Worm (Caenorhabditis elegans) whole organism, L3 larva: ENCODE data around the gene W07E11.1.

ENCODE experiments used
- R02D3.7 ChIP-seq: fragments of 150-350 bp; optimal IDR thresholded peaks from 2 replicates; lab custom pipeline; 2014; ENCODE audit warnings: missing biosample characterization, missing genetic modification characterization
- ZK546.5 ChIP-seq: sonication (generic microtip); optimal IDR thresholded peaks from 2 replicates; lab custom pipeline; 2017; ENCODE audit warnings: missing biosample characterization, missing genetic modification characterization
- ama-1 ChIP-seq: fragments of 150-350 bp; optimal IDR thresholded peaks from 2 replicates; lab custom pipeline; 2018
- ceh-28 ChIP-seq: fragments of 150-350 bp; optimal IDR thresholded peaks from 2 replicates; lab custom pipeline; 2014; ENCODE audit warnings: missing biosample characterization, missing genetic modification reagents, missing genetic modification characterization
- ceh-82 ChIP-seq: fragments of 150-350 bp; optimal IDR thresholded peaks from 2 replicates; lab custom pipeline; 2014; ENCODE audit warnings: missing biosample characterization, missing genetic modification characterization
- ceh-9 ChIP-seq: sonication (generic microtip); optimal IDR thresholded peaks from 2 replicates; lab custom pipeline; 2018; ENCODE audit warnings: missing biosample characterization, missing genetic modification characterization
- daf-12 ChIP-seq: fragments of 150-350 bp; optimal IDR thresholded peaks from 2 replicates; lab custom pipeline; 2014; ENCODE audit warnings: missing biosample characterization, missing genetic modification reagents, missing genetic modification characterization
- egl-5 ChIP-seq: fragments of 150-350 bp; optimal IDR thresholded peaks from 2 replicates; lab custom pipeline; 2017; ENCODE audit warnings: missing biosample characterization, missing genetic modification reagents, missing genetic modification characterization, inconsistent platforms
- elt-1 ChIP-seq: fragments of 150-350 bp; optimal IDR thresholded peaks from 2 replicates; lab custom pipeline; 2014; ENCODE audit warnings: missing biosample characterization, missing genetic modification characterization
- elt-2 ChIP-seq: sonication (generic microtip); optimal IDR thresholded peaks from 2 replicates; lab custom pipeline; 2016; ENCODE audit warnings: missing genetic modification reagents, mild to moderate bottlenecking, missing genetic modification characterization, missing compliant biosample characterization
- elt-3 ChIP-seq, 3 experiments: fragments of 150-350 bp in 1 of 3; sonication (generic microtip) in 2 of 3; optimal IDR thresholded peaks; 2 replicates in 2 of 3; 4 replicates in 1 of 3; lab custom pipeline; 2014 to 2017; ENCODE audit warnings: missing biosample characterization in 3 of 3, missing genetic modification characterization in 3 of 3
- eor-1 ChIP-seq, 2 experiments: fragments of 150-350 bp; optimal IDR thresholded peaks; 2 replicates each; lab custom pipeline; 2014 to 2018; ENCODE audit warnings: missing biosample characterization in 2 of 2, missing genetic modification characterization in 2 of 2
- fkh-10 ChIP-seq: sonication (generic microtip); optimal IDR thresholded peaks from 2 replicates; lab custom pipeline; 2017; ENCODE audit warnings: missing biosample characterization, missing genetic modification reagents, missing genetic modification characterization
- fkh-2 ChIP-seq: fragments of 150-350 bp; optimal IDR thresholded peaks from 2 replicates; lab custom pipeline; 2014; ENCODE audit warnings: missing biosample characterization, missing genetic modification reagents, missing genetic modification characterization
- fos-1 ChIP-seq: fragments of 150-350 bp; optimal IDR thresholded peaks from 2 replicates; lab custom pipeline; 2014; ENCODE audit warnings: missing biosample characterization, missing genetic modification characterization
- hmg-11 ChIP-seq: sonication (generic microtip); optimal IDR thresholded peaks from 2 replicates; lab custom pipeline; 2016; ENCODE audit warnings: missing genetic modification characterization, missing compliant biosample characterization
- jun-1 ChIP-seq: fragments of 150-350 bp; optimal IDR thresholded peaks from 2 replicates; lab custom pipeline; 2014; ENCODE audit warnings: missing biosample characterization, missing genetic modification reagents, missing genetic modification characterization
- lin-39 ChIP-seq: fragments of 150-350 bp; optimal IDR thresholded peaks from 2 replicates; lab custom pipeline; 2018; ENCODE audit warnings: missing biosample characterization, missing genetic modification reagents, missing genetic modification characterization
- lsy-12 ChIP-seq: sonication (generic microtip); optimal IDR thresholded peaks from 2 replicates; lab custom pipeline; 2016; ENCODE audit warnings: mild to moderate bottlenecking, missing genetic modification characterization, missing compliant biosample characterization
- mdl-1 ChIP-seq: fragments of 150-350 bp; optimal IDR thresholded peaks from 2 replicates; lab custom pipeline; 2014; ENCODE audit warnings: missing biosample characterization, missing genetic modification characterization
- nhr-11 ChIP-seq: fragments of 150-350 bp; optimal IDR thresholded peaks from 2 replicates; lab custom pipeline; 2014; ENCODE audit warnings: missing biosample characterization, missing genetic modification characterization
- nhr-12 ChIP-seq: fragments of 150-350 bp; optimal IDR thresholded peaks from 2 replicates; lab custom pipeline; 2014; ENCODE audit warnings: missing biosample characterization, missing genetic modification characterization
- nhr-23 ChIP-seq: fragments of 150-350 bp; optimal IDR thresholded peaks from 2 replicates; lab custom pipeline; 2014; ENCODE audit warnings: missing biosample characterization, missing genetic modification reagents, missing genetic modification characterization
- nhr-237 ChIP-seq: fragments of 150-350 bp; optimal IDR thresholded peaks from 2 replicates; lab custom pipeline; 2014; ENCODE audit warnings: missing biosample characterization, missing genetic modification characterization
- nhr-25 ChIP-seq: sonication (generic microtip); optimal IDR thresholded peaks from 2 replicates; lab custom pipeline; 2017; ENCODE audit warnings: missing biosample characterization, missing genetic modification characterization
- nhr-28 ChIP-seq: fragments of 150-350 bp; optimal IDR thresholded peaks from 2 replicates; lab custom pipeline; 2014; ENCODE audit warnings: missing biosample characterization, missing genetic modification characterization
- nhr-43 ChIP-seq: sonication (generic microtip); optimal IDR thresholded peaks from 2 replicates; lab custom pipeline; 2016; ENCODE audit warnings: mild to moderate bottlenecking, missing genetic modification characterization, missing compliant biosample characterization; ENCODE audit not compliant: poor library complexity, severe bottlenecking
- nhr-67 ChIP-seq: fragments of 150-350 bp; optimal IDR thresholded peaks from 2 replicates; lab custom pipeline; 2014; ENCODE audit warnings: missing biosample characterization, missing genetic modification characterization
- nhr-76 ChIP-seq: fragments of 150-350 bp; sonication (generic microtip); optimal IDR thresholded peaks from 5 replicates; lab custom pipeline; 2014; ENCODE audit warnings: missing biosample characterization, missing genetic modification characterization
- nhr-77 ChIP-seq: fragments of 150-350 bp; optimal IDR thresholded peaks from 2 replicates; lab custom pipeline; 2014; ENCODE audit warnings: missing biosample characterization, missing genetic modification characterization
- pha-4 ChIP-seq: fragments of 150-350 bp; optimal IDR thresholded peaks from 2 replicates; lab custom pipeline; 2014; ENCODE audit warnings: missing biosample characterization, missing genetic modification reagents, missing genetic modification characterization
- pqm-1 ChIP-seq: fragments of 150-350 bp; optimal IDR thresholded peaks from 2 replicates; lab custom pipeline; 2017; ENCODE audit warnings: missing biosample characterization, missing genetic modification characterization, inconsistent platforms
- sea-2 ChIP-seq: fragments of 150-350 bp; sonication (generic microtip); optimal IDR thresholded peaks from 4 replicates; lab custom pipeline; 2014; ENCODE audit warnings: missing biosample characterization, missing genetic modification reagents, missing genetic modification characterization
- snpc-4 ChIP-seq: fragments of 150-350 bp; optimal IDR thresholded peaks from 2 replicates; lab custom pipeline; 2014; ENCODE audit warnings: missing biosample characterization, missing genetic modification characterization
- tbx-2 ChIP-seq: sonication (generic microtip); optimal IDR thresholded peaks from 2 replicates; lab custom pipeline; 2016; ENCODE audit warnings: mild to moderate bottlenecking, missing genetic modification characterization, missing compliant biosample characterization
- unc-39 ChIP-seq: sonication (generic microtip); optimal IDR thresholded peaks from 4 replicates; lab custom pipeline; 2017; ENCODE audit warnings: missing biosample characterization, missing genetic modification characterization
- ztf-11 ChIP-seq: fragments of 150-350 bp; optimal IDR thresholded peaks from 2 replicates; lab custom pipeline; 2014; ENCODE audit warnings: missing biosample characterization, missing genetic modification characterization
- ztf-4 ChIP-seq: fragments of 150-350 bp; optimal IDR thresholded peaks from 2 replicates; lab custom pipeline; 2014; ENCODE audit warnings: missing biosample characterization, missing genetic modification characterization

Gene W07E11.1

ce11 chrX:10053742-10054409, 30.5 kb upstream of the W07E11.1 start, which contains the start of gene cbs-1:
cbs-1 (plus strand) TSS chrX:10054275.
- TF ChIP-seq fos-1 (tag; lab: Kevin White, UChicago) (no peak), tbx-2 (no peak), pqm-1 (peak; percentile 53), nhr-23 (tag; lab: Kevin White, UChicago) (no peak), daf-12 (tag; lab: Kevin White, UChicago) (no peak), elt-2 (peak; percentile 88), nhr-237 (tag; lab: Kevin White, UChicago) (no peak), hmg-11 (tag; lab: Kevin White, UChicago) (no peak), pha-4 (peak; percentile 19), ceh-9 (tag; lab: Kevin White, UChicago) (no peak), ZK546.5 (tag; lab: Kevin White, UChicago) (no peak), nhr-76 (tag; lab: Kevin White, UChicago) (no peak), fkh-10 (GFP tag; lab: Kevin White, UChicago) (no peak), nhr-25 (tag; lab: Kevin White, UChicago) (peak; percentile 38), elt-1 (tag; lab: Kevin White, UChicago) (peak; percentile 27)

ce11 chrX:10054410-10054800, 30.0 kb upstream of the W07E11.1 start:
- TF ChIP-seq jun-1 (tag; lab: Kevin White, UChicago), result no peak
- no peak for TF ChIP-seq nhr-77
- no peak for TF ChIP-seq R02D3.7 (tag; lab: Kevin White, UChicago)
- TF ChIP-seq ceh-9 (tag; lab: Kevin White, UChicago), result no peak
- no peak for TF ChIP-seq egl-5 (tag; lab: Kevin White, UChicago)
- TF ChIP-seq fkh-2 (tag; lab: Kevin White, UChicago), result no peak
- no peak for TF ChIP-seq nhr-67 (tag; lab: Kevin White, UChicago)
- TF ChIP-seq fos-1 (tag; lab: Kevin White, UChicago), result no peak
- TF ChIP-seq mdl-1 (tag; lab: Kevin White, UChicago), result no peak
- TF ChIP-seq ztf-4 (tag; lab: Kevin White, UChicago), result no peak
- TF ChIP-seq elt-3 (tag; optimal IDR thresholded peaks at IDR 0.05; lab: Kevin White, UChicago), result peak in 1 of 3 experiments; percentile 25
- no peak for TF ChIP-seq tbx-2
- TF ChIP-seq nhr-28 (tag; lab: Kevin White, UChicago), result no peak
- no peak for TF ChIP-seq ama-1 (lab: Kevin White, UChicago)
- TF ChIP-seq pqm-1, result peak; percentile 25
- TF ChIP-seq nhr-237 (tag; lab: Kevin White, UChicago), result no peak
- no peak for TF ChIP-seq nhr-11 (tag; lab: Kevin White, UChicago)
- no peak for TF ChIP-seq lin-39 (tag; lab: Kevin White, UChicago)
- no peak for TF ChIP-seq pha-4
- TF ChIP-seq nhr-25 (tag; lab: Kevin White, UChicago), result no peak
- no peak for TF ChIP-seq ceh-82
- no peak for TF ChIP-seq eor-1 (tag; optimal IDR thresholded peaks at IDR 0.05; lab: Kevin White, UChicago)
- TF ChIP-seq elt-2, result peak; percentile 71
- TF ChIP-seq sea-2, result no peak
- no peak for TF ChIP-seq unc-39 (tag; lab: Kevin White, UChicago)

ce11 chrX:10058332-10058731, 26.1 kb upstream of the W07E11.1 start, which contains the start of gene ZC373.2:
ZC373.2 (minus strand) TSS chrX:10058432.
- TF ChIP-seq jun-1 (tag; lab: Kevin White, UChicago) (no peak), nhr-237 (tag; lab: Kevin White, UChicago) (no peak), elt-2 (no peak), nhr-23 (tag; lab: Kevin White, UChicago) (no peak), nhr-12 (tag; lab: Kevin White, UChicago) (no peak), sea-2 (no peak), daf-12 (tag; lab: Kevin White, UChicago) (no peak), ceh-28 (tag; lab: Kevin White, UChicago) (no peak), lin-39 (tag; lab: Kevin White, UChicago) (no peak), nhr-28 (tag; lab: Kevin White, UChicago) (no peak), eor-1 (tag; optimal IDR thresholded peaks at IDR 0.05; lab: Kevin White, UChicago) (no peak)

- TF ChIP-seq mdl-1 (tag; lab: Kevin White, UChicago), result no peak
- no peak for TF ChIP-seq fkh-2 (tag; lab: Kevin White, UChicago)
- TF ChIP-seq lin-39 (tag; lab: Kevin White, UChicago), result no peak
- no peak for TF ChIP-seq nhr-77
- TF ChIP-seq unc-39 (tag; lab: Kevin White, UChicago), result no peak
- TF ChIP-seq pqm-1, result no peak
- no peak for TF ChIP-seq nhr-28 (tag; lab: Kevin White, UChicago)
- TF ChIP-seq ztf-4 (tag; lab: Kevin White, UChicago), result no peak
- TF ChIP-seq ceh-82, result no peak
- no peak for TF ChIP-seq nhr-43 (tag; lab: Kevin White, UChicago)
- no peak for TF ChIP-seq ztf-11
- no peak for TF ChIP-seq fkh-10 (GFP tag; lab: Kevin White, UChicago)
- TF ChIP-seq ZK546.5 (tag; lab: Kevin White, UChicago), result no peak
- TF ChIP-seq snpc-4 (tag; lab: Kevin White, UChicago), result no peak
- no peak for TF ChIP-seq lsy-12
- TF ChIP-seq R02D3.7 (tag; lab: Kevin White, UChicago), result no peak
- TF ChIP-seq hmg-11 (tag; lab: Kevin White, UChicago), result no peak
- no peak for TF ChIP-seq ceh-28 (tag; lab: Kevin White, UChicago)
- TF ChIP-seq eor-1 (tag; optimal IDR thresholded peaks at IDR 0.05; lab: Kevin White, UChicago), result no peak
Measured at ce11 chrX:10060475-10061011, 23.9 kb upstream of the W07E11.1 start, which contains the start of gene ZC373.3. ZC373.3 (plus strand) TSS chrX:10060525.
